Worm (Caenorhabditis elegans) whole organism, early embryonic: ENCODE measurements around the gene abhd-12.

ENCODE experiments used
- aly-1 ChIP-seq: sonication (generic microtip); optimal IDR thresholded peaks from 2 replicates; lab custom pipeline; 2016; ENCODE audit warnings: missing genetic modification characterization, missing compliant biosample characterization
- ama-1 ChIP-seq: fragments of 150-350 bp; optimal IDR thresholded peaks from 2 replicates; lab custom pipeline; 2014
- ets-7 ChIP-seq: sonication (generic microtip); optimal IDR thresholded peaks from 2 replicates; lab custom pipeline; 2016; ENCODE audit warnings: missing genotype, missing genetic modification characterization, missing compliant biosample characterization
- flt-1 ChIP-seq: fragments of 200-800 bp; sonication (Bioruptor generic); IDR thresholded peaks from 2 replicates; pipeline ENCODE4 v1.3.6; 2022; ENCODE audit warnings: missing genetic modification characterization, missing compliant biosample characterization
- hmbx-1 ChIP-seq: sonication (generic microtip); optimal IDR thresholded peaks from 2 replicates; lab custom pipeline; 2016; ENCODE audit warnings: mild to moderate bottlenecking, missing genetic modification characterization, missing compliant biosample characterization
- pes-1 ChIP-seq: fragments of 200-800 bp; sonication (Bioruptor generic); IDR thresholded peaks from 2 replicates; pipeline ENCODE4 v1.3.6; 2022; ENCODE audit warnings: missing genetic modification reagents, missing genetic modification characterization, missing compliant biosample characterization
- tbx-11 ChIP-seq: fragments of 200-800 bp; sonication (Bioruptor generic); IDR thresholded peaks from 2 replicates; pipeline ENCODE4 v1.3.6; 2022; ENCODE audit warnings: missing genetic modification characterization, missing compliant biosample characterization

DNA sequence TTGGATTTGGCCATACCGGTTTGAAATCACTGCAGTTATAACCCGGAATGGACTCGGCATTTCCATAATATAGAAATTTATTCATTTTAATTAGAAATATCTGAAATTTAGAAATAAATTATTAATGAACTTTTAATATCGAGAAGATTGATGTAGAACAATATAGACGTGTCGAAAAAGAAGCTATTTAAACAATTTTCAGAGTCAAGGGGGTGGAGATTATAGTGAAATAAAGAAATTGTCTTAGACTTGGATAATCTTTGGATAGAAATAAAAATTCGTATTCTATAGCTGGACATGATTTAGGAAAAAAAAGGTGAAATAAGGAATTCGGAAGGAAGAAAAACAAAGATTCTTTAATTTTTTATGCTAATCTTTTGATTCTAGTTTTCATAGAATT lies 43.4 kb upstream of the abhd-12 start, which contains the start of gene srt-53:
- TF ChIP-seq ama-1: no peak
- TF ChIP-seq pes-1 (GFP tag; lab: Robert Waterston, UW): no peak
- no peak for TF ChIP-seq ets-7 (tag; lab: Kevin White, UChicago)
- no peak for TF ChIP-seq tbx-11
- TF ChIP-seq aly-1 (tag; lab: Kevin White, UChicago): no peak
- TF ChIP-seq hmbx-1 (tag; lab: Kevin White, UChicago): no peak
- no peak for TF ChIP-seq flt-1
